Fruit fly (Drosophila melanogaster) whole organism, prepupa: ENCODE measurements around the gene Bsg.

ENCODE experiments used
- Blimp-1 ChIP-seq: fragments of 200-800 bp; sonication (Bioruptor generic); optimal IDR thresholded peaks from 3 replicates; lab custom pipeline; 2017; ENCODE audit warnings: missing biosample characterization, missing genetic modification characterization, mild to moderate bottlenecking, moderate library complexity, missing genetic modification reagents
- CG10631 ChIP-seq: fragments of 200-800 bp; sonication (Bioruptor generic); optimal IDR thresholded peaks from 2 replicates; lab custom pipeline; 2016; ENCODE audit warnings: missing biosample characterization, missing genetic modification characterization
- CG10669 ChIP-seq: fragments of 200-800 bp; sonication (Bioruptor generic); optimal IDR thresholded peaks from 3 replicates; lab custom pipeline; 2018; ENCODE audit warnings: missing biosample characterization, mild to moderate bottlenecking, missing genetic modification characterization, moderate library complexity
- CG11762 ChIP-seq: fragments of 200-800 bp; sonication (Bioruptor generic); optimal IDR thresholded peaks from 3 replicates; lab custom pipeline; 2016; ENCODE audit warnings: missing biosample characterization, missing genetic modification characterization; ENCODE audit not compliant: insufficient read depth
- CG11902 ChIP-seq: fragments of 200-800 bp; sonication (Bioruptor generic); optimal IDR thresholded peaks from 3 replicates; lab custom pipeline; 2016; ENCODE audit warnings: missing biosample characterization, missing genetic modification characterization
- CG15336 ChIP-seq: fragments of 200-800 bp; sonication (Bioruptor generic); IDR thresholded peaks from 2 replicates; pipeline ENCODE4 v1.3.6; 2022; ENCODE audit warnings: missing biosample characterization, missing genetic modification characterization
- CG1621 ChIP-seq: fragments of 200-800 bp; sonication (Bioruptor generic); optimal IDR thresholded peaks from 3 replicates; lab custom pipeline; 2018; ENCODE audit warnings: missing biosample characterization, mild to moderate bottlenecking, missing genetic modification characterization
- CG31627 ChIP-seq: fragments of 200-800 bp; sonication (Bioruptor generic); optimal IDR thresholded peaks from 3 replicates; lab custom pipeline; 2016; ENCODE audit warnings: missing biosample characterization, missing genetic modification characterization
- CG32006 ChIP-seq: fragments of 200-800 bp; sonication (Bioruptor generic); optimal IDR thresholded peaks from 3 replicates; lab custom pipeline; 2017; ENCODE audit warnings: missing biosample characterization, mild to moderate bottlenecking, missing genetic modification characterization
- CG34406 ChIP-seq: fragments of 200-800 bp; sonication (Bioruptor generic); optimal IDR thresholded peaks from 3 replicates; lab custom pipeline; 2016; ENCODE audit warnings: missing biosample characterization, missing genetic modification characterization
- CG3919 ChIP-seq: fragments of 200-800 bp; sonication (Bioruptor generic); optimal IDR thresholded peaks from 3 replicates; lab custom pipeline; 2016; ENCODE audit warnings: missing biosample characterization, missing genetic modification characterization
- CG4318 ChIP-seq: fragments of 200-800 bp; sonication (Bioruptor generic); optimal IDR thresholded peaks from 3 replicates; lab custom pipeline; 2017; ENCODE audit warnings: missing biosample characterization, mild to moderate bottlenecking, missing genetic modification characterization
- CG6163 ChIP-seq: fragments of 200-800 bp; sonication (Bioruptor generic); IDR thresholded peaks from 3 replicates; pipeline ENCODE4 v1.3.6; 2022; ENCODE audit warnings: missing biosample characterization, missing genetic modification characterization
- CG6792 ChIP-seq: fragments of 200-800 bp; sonication (Bioruptor generic); optimal IDR thresholded peaks from 3 replicates; lab custom pipeline; 2016; ENCODE audit warnings: missing biosample characterization, missing genetic modification characterization
- CG6854 ChIP-seq: fragments of 200-800 bp; sonication (Bioruptor generic); optimal IDR thresholded peaks from 2 replicates; lab custom pipeline; 2017; ENCODE audit warnings: missing biosample characterization, mild to moderate bottlenecking, missing genetic modification characterization
- CG7368 ChIP-seq: fragments of 200-800 bp; sonication (Bioruptor generic); optimal IDR thresholded peaks from 3 replicates; lab custom pipeline; 2016; ENCODE audit warnings: missing biosample characterization, missing genetic modification characterization
- CG8119 ChIP-seq: fragments of 200-800 bp; sonication (Bioruptor generic); IDR thresholded peaks from 3 replicates; pipeline ENCODE4 v1.3.6; 2022; ENCODE audit warnings: missing biosample characterization, missing genetic modification characterization
- CG8319 ChIP-seq: fragments of 200-800 bp; sonication (Bioruptor generic); optimal IDR thresholded peaks from 3 replicates; lab custom pipeline; 2016; ENCODE audit warnings: missing biosample characterization, missing genetic modification characterization
- Ets21C ChIP-seq: fragments of 200-800 bp; sonication (Bioruptor generic); optimal IDR thresholded peaks from 3 replicates; lab custom pipeline; 2016; ENCODE audit warnings: missing biosample characterization, missing genetic modification characterization
- Gug ChIP-seq: fragments of 200-800 bp; sonication (Bioruptor generic); IDR thresholded peaks from 2 replicates; pipeline ENCODE4 v1.3.6; 2022; ENCODE audit warnings: missing biosample characterization, missing genetic modification characterization
- Hr38 ChIP-seq: sonication (Bioruptor generic); optimal IDR thresholded peaks from 2 replicates; lab custom pipeline; 2016; ENCODE audit warnings: missing biosample characterization, missing genetic modification characterization
- Hr4 ChIP-seq: fragments of 200-800 bp; sonication (Bioruptor generic); optimal IDR thresholded peaks from 3 replicates; lab custom pipeline; 2016; ENCODE audit warnings: missing biosample characterization, missing genetic modification characterization
- Lpt ChIP-seq: fragments of 200-800 bp; sonication (Bioruptor generic); optimal IDR thresholded peaks from 3 replicates; lab custom pipeline; 2016; ENCODE audit warnings: missing biosample characterization, missing genetic modification characterization
- Met ChIP-seq: fragments of 200-800 bp; sonication (Bioruptor generic); optimal IDR thresholded peaks from 3 replicates; lab custom pipeline; 2016; ENCODE audit warnings: missing biosample characterization, missing genetic modification characterization
- OdsH ChIP-seq: fragments of 200-800 bp; sonication (Bioruptor generic); optimal IDR thresholded peaks from 3 replicates; lab custom pipeline; 2016; ENCODE audit warnings: missing biosample characterization, missing genetic modification characterization
- Sox102F ChIP-seq: fragments of 200-800 bp; sonication (Bioruptor generic); optimal IDR thresholded peaks from 2 replicates; lab custom pipeline; 2016; ENCODE audit warnings: missing biosample characterization, mild to moderate bottlenecking, missing genetic modification characterization
- Sox15 ChIP-seq: fragments of 200-800 bp; sonication (Bioruptor generic); optimal IDR thresholded peaks from 3 replicates; lab custom pipeline; 2016; ENCODE audit warnings: missing biosample characterization, missing genetic modification characterization
- acj6 ChIP-seq: fragments of 200-800 bp; sonication (Bioruptor generic); optimal IDR thresholded peaks from 3 replicates; lab custom pipeline; 2016; ENCODE audit warnings: missing biosample characterization, missing genetic modification characterization
- cyc ChIP-seq: fragments of 200-800 bp; sonication (Bioruptor generic); optimal IDR thresholded peaks from 3 replicates; lab custom pipeline; 2016; ENCODE audit warnings: missing biosample characterization, missing genetic modification characterization
- dac ChIP-seq: fragments of 200-800 bp; sonication (Bioruptor generic); optimal IDR thresholded peaks from 2 replicates; lab custom pipeline; 2017; ENCODE audit warnings: missing biosample characterization, mild to moderate bottlenecking, missing genetic modification characterization
- fd59A ChIP-seq: fragments of 200-800 bp; sonication (Bioruptor generic); optimal IDR thresholded peaks from 2 replicates; lab custom pipeline; 2017; ENCODE audit warnings: missing biosample characterization, mild to moderate bottlenecking, missing genetic modification characterization, missing genetic modification reagents
- fd85E ChIP-seq: fragments of 200-800 bp; sonication (Bioruptor generic); optimal IDR thresholded peaks from 3 replicates; lab custom pipeline; 2016; ENCODE audit warnings: missing biosample characterization, missing genetic modification characterization
- lz ChIP-seq: fragments of 200-800 bp; sonication (Bioruptor generic); optimal IDR thresholded peaks from 3 replicates; lab custom pipeline; 2016; ENCODE audit warnings: missing biosample characterization, missing genetic modification characterization
- net ChIP-seq: fragments of 200-800 bp; sonication (Bioruptor generic); optimal IDR thresholded peaks from 3 replicates; lab custom pipeline; 2016; ENCODE audit warnings: missing biosample characterization, missing genetic modification characterization
- pdm3 ChIP-seq: fragments of 200-800 bp; sonication (Bioruptor generic); optimal IDR thresholded peaks from 3 replicates; lab custom pipeline; 2016; ENCODE audit warnings: missing biosample characterization, missing genetic modification characterization
- salr ChIP-seq, 2 experiments: fragments of 200-800 bp; sonication (Bioruptor generic); optimal IDR thresholded peaks; 3 replicates each; lab custom pipeline; 2016 to 2018; ENCODE audit warnings: missing biosample characterization in 2 of 2, missing genetic modification characterization in 2 of 2, mild to moderate bottlenecking in 1 of 2
- ss ChIP-seq, 2 experiments: fragments of 200-800 bp; sonication (Bioruptor generic); optimal IDR thresholded peaks; 2 replicates in 1 of 2; 3 replicates in 1 of 2; lab custom pipeline; 2017 to 2018; ENCODE audit warnings: mild to moderate bottlenecking in 2 of 2, missing biosample characterization in 2 of 2, missing genetic modification characterization in 2 of 2, moderate library complexity in 1 of 2
- svp ChIP-seq: fragments of 200-800 bp; sonication (Bioruptor generic); peaks from one replicate; lab custom pipeline; 2016; ENCODE audit warnings: missing biosample characterization, missing genetic modification characterization
- vri ChIP-seq: fragments of 200-800 bp; sonication (Bioruptor generic); optimal IDR thresholded peaks from 3 replicates; lab custom pipeline; 2016; ENCODE audit warnings: missing biosample characterization, mild to moderate bottlenecking, missing genetic modification characterization

Gene Bsg

DNA sequence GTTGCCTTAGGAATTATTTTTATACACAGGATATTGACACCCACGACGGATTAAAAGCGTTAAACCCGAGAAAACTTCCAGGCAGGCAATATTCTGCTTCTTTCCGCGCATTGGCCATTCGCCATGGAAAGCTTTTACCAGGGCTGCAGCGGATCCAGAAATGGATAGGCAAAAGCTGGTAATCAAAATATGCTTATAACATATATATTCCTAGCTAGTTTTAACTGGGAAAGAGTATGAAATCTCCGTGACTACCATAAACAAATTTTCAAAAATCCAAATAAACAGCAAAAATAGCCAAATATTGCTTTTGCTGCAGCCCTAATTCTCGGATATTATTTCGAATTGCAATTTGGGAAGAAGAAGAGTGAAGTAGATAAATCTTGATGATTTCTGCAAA, 76.3 kb downstream of the Bsg start, which contains the start of the genes PAPLA1 and Rbsn-5 (continued):
- TF ChIP-seq dac (GFP tag; lab: Kevin White, UChicago) (peak; percentile 89), Sox15 (GFP tag; lab: Kevin White, UChicago) (peak; percentile 93), acj6 (GFP tag; lab: Kevin White, UChicago) (peak; percentile 96), CG6854 (GFP tag; lab: Kevin White, UChicago) (peak; percentile 85), Sox102F (GFP tag; lab: Kevin White, UChicago) (peak; percentile 94), CG1621 (peak; percentile 89), cyc (GFP tag; lab: Kevin White, UChicago) (peak; percentile 97), Met (peak; percentile 95), Hr4 (GFP tag; lab: Kevin White, UChicago) (peak; percentile 96), lz (GFP tag; lab: Kevin White, UChicago) (peak; percentile 96), Gug (GFP tag; lab: Robert Waterston, UW) (peak; percentile 88), OdsH (GFP tag; lab: Kevin White, UChicago) (peak; percentile 96), vri (GFP tag; lab: Kevin White, UChicago) (peak; percentile 92), Ets21C (GFP tag; lab: Kevin White, UChicago) (peak; percentile 95), CG11902 (GFP tag; lab: Kevin White, UChicago) (peak; percentile 94), CG11762 (GFP tag; lab: Kevin White, UChicago) (peak; percentile 90), CG4318 (GFP tag; lab: Kevin White, UChicago) (peak; percentile 82), Hr38 (GFP tag; lab: Kevin White, UChicago) (peak; percentile 76), CG8319 (peak; percentile 91), CG31627 (GFP tag; lab: Kevin White, UChicago) (peak; percentile 98), CG32006 (GFP tag; lab: Kevin White, UChicago) (peak; percentile 93), CG8119 (peak; percentile 79), net (GFP tag; lab: Kevin White, UChicago) (peak; percentile 91), salr (GFP tag; optimal IDR thresholded peaks at IDR 0.05; lab: Kevin White, UChicago) (peak; percentile 82 to 87), CG3919 (GFP tag; lab: Kevin White, UChicago) (peak; percentile 95), CG10669 (GFP tag; lab: Kevin White, UChicago) (peak; percentile 91), fd59A (GFP tag; lab: Kevin White, UChicago) (peak; percentile 81), ss (GFP tag; optimal IDR thresholded peaks at IDR 0.05; lab: Kevin White, UChicago) (peak; percentile 80 to 86), Blimp-1 (GFP tag; lab: Kevin White, UChicago) (peak; percentile 75), svp (GFP tag; lab: Kevin White, UChicago) (peak; percentile 98), CG34406 (peak; percentile 88), CG6792 (GFP tag; lab: Kevin White, UChicago) (peak; percentile 92), CG6163 (GFP tag; lab: Robert Waterston, UW) (peak; percentile 94), Lpt (GFP tag; lab: Kevin White, UChicago) (peak; percentile 87), fd85E (GFP tag; lab: Kevin White, UChicago) (peak; percentile 68), CG10631 (GFP tag; lab: Kevin White, UChicago) (peak; percentile 95), CG7368 (GFP tag; lab: Kevin White, UChicago) (peak; percentile 90), pdm3 (peak; percentile 96)

DNA sequence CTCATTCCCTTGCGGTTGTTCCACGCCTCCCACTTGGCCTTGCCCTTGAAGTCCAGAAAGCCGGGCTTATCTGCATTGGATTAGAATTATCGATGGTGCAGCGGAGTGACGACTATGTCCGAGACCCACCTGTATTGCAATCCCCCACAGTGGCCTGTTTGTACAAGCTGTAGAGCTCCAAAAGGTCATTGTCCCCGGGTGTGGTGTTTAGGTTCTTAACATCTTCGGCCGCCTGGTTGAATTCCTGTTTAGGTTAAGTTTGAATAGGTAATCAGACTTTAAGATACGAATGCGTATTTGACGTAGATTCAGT, 78.7 kb downstream of the Bsg start:
- TF ChIP-seq dac (GFP tag; lab: Kevin White, UChicago), result no peak
- no peak for TF ChIP-seq CG10669 (GFP tag; lab: Kevin White, UChicago)
- TF ChIP-seq CG15336 (GFP tag; lab: Robert Waterston, UW), result no peak
- no peak for TF ChIP-seq CG6854 (GFP tag; lab: Kevin White, UChicago)
- TF ChIP-seq CG34406, result no peak
